Worm (Caenorhabditis elegans) whole organism, late embryonic: ENCODE data around the gene F23H11.7.

ENCODE experiments used
- C38D4.7 ChIP-seq: fragments of 200-800 bp; sonication (Bioruptor generic); optimal IDR thresholded peaks from 2 replicates; lab custom pipeline; 2018; ENCODE audit warnings: mild to moderate bottlenecking, missing genetic modification characterization, moderate library complexity, missing compliant biosample characterization
- K02D7.2 ChIP-seq: sonication (generic microtip); optimal IDR thresholded peaks from 2 replicates; lab custom pipeline; 2017; ENCODE audit warnings: mild to moderate bottlenecking, missing genetic modification characterization, missing compliant biosample characterization
- K09A11.1 ChIP-seq: sonication (generic microtip); optimal IDR thresholded peaks from 2 replicates; lab custom pipeline; 2017; ENCODE audit warnings: antibody characterized with exemption, mild to moderate bottlenecking, missing genetic modification characterization, missing compliant biosample characterization; ENCODE audit not compliant: insufficient read depth
- Y22D7AL.16 ChIP-seq: sonication (generic microtip); optimal IDR thresholded peaks from 2 replicates; lab custom pipeline; 2016; ENCODE audit warnings: missing genetic modification characterization, missing compliant biosample characterization
- ama-1 ChIP-seq: fragments of 150-350 bp; optimal IDR thresholded peaks from 2 replicates; lab custom pipeline; 2014
- ceh-18 ChIP-seq: sonication (generic microtip); optimal IDR thresholded peaks from 2 replicates; lab custom pipeline; 2016; ENCODE audit warnings: missing genetic modification characterization, missing compliant biosample characterization
- ceh-2 ChIP-seq: sonication (generic microtip); optimal IDR thresholded peaks from 2 replicates; lab custom pipeline; 2016; ENCODE audit warnings: missing genotype, missing genetic modification characterization, missing compliant biosample characterization
- ceh-22 ChIP-seq: sonication (generic microtip); optimal IDR thresholded peaks from 2 replicates; lab custom pipeline; 2017; ENCODE audit warnings: missing biosample characterization, missing genetic modification characterization
- ceh-24 ChIP-seq: sonication (generic microtip); optimal IDR thresholded peaks from 2 replicates; lab custom pipeline; 2016; ENCODE audit warnings: mild to moderate bottlenecking, missing genetic modification characterization, missing compliant biosample characterization
- ceh-31 ChIP-seq: sonication (generic microtip); optimal IDR thresholded peaks from 2 replicates; lab custom pipeline; 2016; ENCODE audit warnings: missing genetic modification characterization, missing compliant biosample characterization
- ceh-9 ChIP-seq: sonication (generic microtip); optimal IDR thresholded peaks from 2 replicates; lab custom pipeline; 2016; ENCODE audit warnings: mild to moderate bottlenecking, missing genetic modification characterization, inconsistent platforms, missing compliant biosample characterization
- dmd-4 ChIP-seq: sonication (generic microtip); optimal IDR thresholded peaks from 2 replicates; lab custom pipeline; 2016; ENCODE audit warnings: borderline replicate concordance, missing genetic modification characterization, missing compliant biosample characterization
- elt-2 ChIP-seq: sonication (generic microtip); optimal IDR thresholded peaks from 2 replicates; lab custom pipeline; 2016; ENCODE audit warnings: missing genetic modification reagents, missing genetic modification characterization, missing compliant biosample characterization
- elt-4 ChIP-seq: sonication (generic microtip); optimal IDR thresholded peaks from 2 replicates; lab custom pipeline; 2016; ENCODE audit warnings: missing genetic modification characterization, missing compliant biosample characterization
- ets-4 ChIP-seq: sonication (generic microtip); optimal IDR thresholded peaks from 2 replicates; lab custom pipeline; 2016; ENCODE audit warnings: missing genetic modification characterization, missing compliant biosample characterization
- fkh-10 ChIP-seq: fragments of 150-350 bp; optimal IDR thresholded peaks from 2 replicates; lab custom pipeline; 2014; ENCODE audit warnings: missing biosample characterization, missing genetic modification reagents, missing genetic modification characterization
- gmeb-2 ChIP-seq: sonication (generic microtip); optimal IDR thresholded peaks from 2 replicates; lab custom pipeline; 2016; ENCODE audit warnings: missing genetic modification characterization, inconsistent platforms, missing compliant biosample characterization
- hlh-13 ChIP-seq: fragments of 200-800 bp; sonication (Bioruptor generic); optimal IDR thresholded peaks from 2 replicates; lab custom pipeline; 2018; ENCODE audit warnings: mild to moderate bottlenecking, missing genetic modification characterization, missing compliant biosample characterization
- hlh-30 ChIP-seq: sonication (generic microtip); optimal IDR thresholded peaks from 2 replicates; lab custom pipeline; 2017; ENCODE audit warnings: antibody characterized with exemption, missing genetic modification characterization, missing compliant biosample characterization; ENCODE audit not compliant: insufficient read depth
- hlh-6 ChIP-seq: sonication (generic microtip); optimal IDR thresholded peaks from 2 replicates; lab custom pipeline; 2016; ENCODE audit warnings: missing genotype, missing genetic modification characterization, missing compliant biosample characterization
- hlh-8 ChIP-seq: sonication (generic microtip); optimal IDR thresholded peaks from 2 replicates; lab custom pipeline; 2016; ENCODE audit warnings: missing genotype, missing genetic modification characterization, missing compliant biosample characterization
- madf-2 ChIP-seq: sonication (generic microtip); optimal IDR thresholded peaks from 2 replicates; lab custom pipeline; 2017; ENCODE audit warnings: missing genetic modification characterization, missing compliant biosample characterization
- mec-3 ChIP-seq: sonication (generic microtip); optimal IDR thresholded peaks from 2 replicates; lab custom pipeline; 2016; ENCODE audit warnings: borderline replicate concordance, missing genetic modification characterization, missing compliant biosample characterization
- nfya-1 ChIP-seq: sonication (generic microtip); optimal IDR thresholded peaks from 2 replicates; lab custom pipeline; 2017; ENCODE audit warnings: missing genetic modification characterization, mild to moderate bottlenecking, missing compliant biosample characterization, antibody characterized with exemption, moderate library complexity
- nhr-11 ChIP-seq: fragments of 150-350 bp; optimal IDR thresholded peaks from 2 replicates; lab custom pipeline; 2014; ENCODE audit warnings: missing biosample characterization, missing genetic modification characterization
- pax-1 ChIP-seq: fragments of 150-350 bp; optimal IDR thresholded peaks from 2 replicates; lab custom pipeline; 2014; ENCODE audit warnings: missing biosample characterization, missing genetic modification characterization
- pha-4 ChIP-seq: fragments of 150-350 bp; optimal IDR thresholded peaks from 2 replicates; lab custom pipeline; 2018; ENCODE audit warnings: missing biosample characterization, missing genetic modification reagents, missing genetic modification characterization
- ref-2 ChIP-seq: sonication (generic microtip); optimal IDR thresholded peaks from 2 replicates; lab custom pipeline; 2016; ENCODE audit warnings: missing genetic modification characterization, missing compliant biosample characterization
- sdc-2 ChIP-seq: sonication (generic microtip); optimal IDR thresholded peaks from 2 replicates; lab custom pipeline; 2016; ENCODE audit warnings: missing genotype, missing genetic modification characterization, missing compliant biosample characterization
- sox-2 ChIP-seq: fragments of 200-800 bp; sonication (Bioruptor generic); IDR thresholded peaks from 2 replicates; pipeline ENCODE4 v1.3.6; 2022; ENCODE audit warnings: missing genetic modification reagents, missing genetic modification characterization, missing compliant biosample characterization
- syd-9 ChIP-seq: sonication (generic microtip); optimal IDR thresholded peaks from 2 replicates; lab custom pipeline; 2016; ENCODE audit warnings: mild to moderate bottlenecking, missing genetic modification characterization, moderate library complexity, missing compliant biosample characterization
- tbx-7 ChIP-seq: sonication (generic microtip); optimal IDR thresholded peaks from 2 replicates; lab custom pipeline; 2016; ENCODE audit warnings: missing genotype, missing genetic modification characterization, missing compliant biosample characterization
- ttx-3 ChIP-seq: sonication (generic microtip); optimal IDR thresholded peaks from 2 replicates; lab custom pipeline; 2016; ENCODE audit warnings: missing genetic modification reagents, missing genetic modification characterization, missing compliant biosample characterization
- unc-42 ChIP-seq: sonication (generic microtip); optimal IDR thresholded peaks from 2 replicates; lab custom pipeline; 2016; ENCODE audit warnings: missing genotype, missing genetic modification characterization, missing compliant biosample characterization
- unc-55 ChIP-seq: sonication (generic microtip); optimal IDR thresholded peaks from 2 replicates; lab custom pipeline; 2017; ENCODE audit warnings: missing biosample characterization, missing genetic modification reagents, missing genetic modification characterization
- zip-5 ChIP-seq: sonication (generic microtip); optimal IDR thresholded peaks from 2 replicates; lab custom pipeline; 2016; ENCODE audit warnings: missing genetic modification characterization, missing compliant biosample characterization

F23H11.7 gene

ce11 chrIII:952184-952583 is 33.0 kb upstream of the F23H11.7 start, which contains the start of gene fbxa-10:
Gene fbxa-10 (plus strand): TSS chrIII:952390.
- no peak for TF ChIP-seq sdc-2
- no peak for TF ChIP-seq unc-42 (tag; lab: Kevin White, UChicago)
- TF ChIP-seq gmeb-2 (tag; lab: Kevin White, UChicago), result no peak
- no peak for TF ChIP-seq hlh-8
- TF ChIP-seq ceh-9, result no peak
- TF ChIP-seq tbx-7, result no peak
- TF ChIP-seq hlh-6 (tag; lab: Kevin White, UChicago), result no peak
- TF ChIP-seq nhr-11, result no peak
- TF ChIP-seq ceh-24 (tag; lab: Kevin White, UChicago), result no peak
- no peak for TF ChIP-seq K09A11.1 (tag; lab: Kevin White, UChicago)
- no peak for TF ChIP-seq zip-5 (tag; lab: Kevin White, UChicago)
- no peak for TF ChIP-seq hlh-13 (GFP tag; lab: Kevin White, UChicago)
- TF ChIP-seq Y22D7AL.16, result no peak
- TF ChIP-seq madf-2 (tag; lab: Kevin White, UChicago), result no peak
- no peak for TF ChIP-seq ama-1 (lab: Kevin White, UChicago)
- no peak for TF ChIP-seq ref-2 (tag; lab: Kevin White, UChicago)
- TF ChIP-seq ttx-3, result no peak
- TF ChIP-seq ceh-18 (tag; lab: Kevin White, UChicago), result no peak
- TF ChIP-seq sox-2 (GFP tag; lab: Robert Waterston, UW), result no peak
- TF ChIP-seq nfya-1, result no peak
- TF ChIP-seq, all 69 proteins: peak for 0

ce11 chrIII:950472-950871 is 31.2 kb upstream of the F23H11.7 start, which contains the start of the genes fbxa-67 and fbxa-11:
Gene fbxa-67 (minus strand): TSS chrIII:950670.
Gene fbxa-11 (plus strand): TSS chrIII:950869.
- TF ChIP-seq ceh-2 (tag; lab: Kevin White, UChicago) (no peak), K02D7.2 (tag; lab: Kevin White, UChicago) (no peak), hlh-6 (tag; lab: Kevin White, UChicago) (no peak), mec-3 (no peak), fkh-10 (GFP tag; lab: Kevin White, UChicago) (no peak), gmeb-2 (tag; lab: Kevin White, UChicago) (no peak), ceh-22 (tag; lab: Kevin White, UChicago) (no peak), dmd-4 (tag; lab: Kevin White, UChicago) (no peak), hlh-30 (tag; lab: Kevin White, UChicago) (no peak)

- TF ChIP-seq syd-9 (tag; lab: Kevin White, UChicago) (no peak), pax-1 (tag; lab: Kevin White, UChicago) (no peak), ama-1 (lab: Kevin White, UChicago) (no peak), elt-4 (tag; lab: Kevin White, UChicago) (no peak), C38D4.7 (GFP tag; lab: Kevin White, UChicago) (no peak), ceh-18 (tag; lab: Kevin White, UChicago) (no peak), unc-55 (GFP tag; lab: Kevin White, UChicago) (no peak), pha-4 (tag; lab: Kevin White, UChicago) (no peak), ets-4 (tag; lab: Kevin White, UChicago) (no peak)
These were observed 27.1 kb upstream of the F23H11.7 start, which contains the start of gene fbxa-60 for ce11 chrIII:946250-946725. Gene fbxa-60 (minus strand): TSS chrIII:946300.

ce11 chrIII:943426-943927 is 24.3 kb upstream of the F23H11.7 start, which contains the start of gene fbxa-59:
Gene fbxa-59 (minus strand): TSS chrIII:943476.
- TF ChIP-seq ceh-9 (no peak), ttx-3 (no peak), ceh-31 (tag; lab: Kevin White, UChicago) (no peak), elt-2 (tag; lab: Kevin White, UChicago) (peak; percentile 16), unc-42 (tag; lab: Kevin White, UChicago) (no peak)
- TF ChIP-seq, all 69 proteins: peak for 1
